Fruit fly (Drosophila melanogaster) Kc167 (cell line): ENCODE data around the gene Dad1.

ENCODE experiments used
- h ChIP-seq: fragments of >200 bp; optimal IDR thresholded peaks from 3 replicates; lab custom pipeline; 2018; ENCODE audit warnings: missing external identifiers
- psq ChIP-seq: fragments of >200 bp; optimal IDR thresholded peaks from 2 replicates; lab custom pipeline; 2017; ENCODE audit warnings: missing external identifiers

DNA sequence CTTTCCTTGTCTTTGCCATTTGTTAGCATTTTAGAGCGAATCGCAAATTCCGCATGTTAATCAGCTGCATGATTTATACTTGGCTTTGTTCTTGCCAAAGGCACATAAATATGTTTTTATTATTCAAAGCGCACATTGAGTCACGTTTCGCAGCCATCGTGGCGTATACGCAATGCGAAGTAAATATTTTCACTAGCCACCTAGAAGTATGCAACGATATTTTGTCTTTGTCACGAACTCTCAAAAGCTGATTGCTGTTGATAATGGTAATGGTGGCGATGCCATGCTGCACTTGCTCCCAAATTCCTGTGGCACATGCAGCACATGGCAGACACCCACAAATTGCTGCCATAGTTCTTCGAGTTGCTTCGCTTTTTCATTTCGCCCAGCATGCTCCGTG lies 49.2 kb downstream of the Dad1 start:
- no peak for TF ChIP-seq h (lab: Kevin White, UChicago)
- no peak for TF ChIP-seq psq (lab: Kevin White, UChicago)
